Fruit fly (Drosophila melanogaster) whole organism, embryonic: ENCODE data around the gene Agpat1.
A peak's percentile ranks its signal among the peaks of the same experiment; 100 is the strongest.

Experiments
- B-H1 ChIP-seq: fragments of 200-800 bp; sonication (Bioruptor generic); IDR thresholded peaks from 3 replicates; pipeline ENCODE4 v1.3.6; 2022; ENCODE audit warnings: missing biosample characterization, missing genetic modification characterization
- CG1024 ChIP-seq: fragments of 200-800 bp; sonication (Bioruptor generic); IDR thresholded peaks from 2 replicates; pipeline ENCODE4 v1.3.6; 2022; ENCODE audit warnings: missing biosample characterization, missing genetic modification characterization
- CG10274 ChIP-seq: fragments of 200-800 bp; sonication (Bioruptor generic); optimal IDR thresholded peaks from 3 replicates; lab custom pipeline; 2017; ENCODE audit warnings: missing biosample characterization, mild to moderate bottlenecking, missing genetic modification characterization
- CG15073 ChIP-seq: fragments of 200-800 bp; sonication (Bioruptor generic); optimal IDR thresholded peaks from 2 replicates; lab custom pipeline; 2016; ENCODE audit warnings: missing biosample characterization, missing genetic modification characterization
- CG17359 ChIP-seq: fragments of 200-800 bp; sonication (Bioruptor generic); optimal IDR thresholded peaks from 3 replicates; lab custom pipeline; 2018; ENCODE audit warnings: missing biosample characterization, mild to moderate bottlenecking, missing genetic modification characterization, moderate library complexity
- CG17802 ChIP-seq: fragments of 200-800 bp; sonication (Bioruptor generic); optimal IDR thresholded peaks from 2 replicates; lab custom pipeline; 2018; ENCODE audit warnings: missing biosample characterization, mild to moderate bottlenecking, missing genetic modification characterization, moderate library complexity
- CG18599 ChIP-seq: fragments of 200-800 bp; sonication (Bioruptor generic); optimal IDR thresholded peaks from 3 replicates; lab custom pipeline; 2017; ENCODE audit warnings: missing biosample characterization, missing genetic modification characterization, mild to moderate bottlenecking, moderate library complexity, missing genetic modification reagents
- CG30020 ChIP-seq: fragments of 200-800 bp; optimal IDR thresholded peaks from 2 replicates; lab custom pipeline; 2019; ENCODE audit warnings: missing biosample characterization, mild to moderate bottlenecking, missing genetic modification characterization, moderate library complexity
- CG31441 ChIP-seq: fragments of 200-800 bp; sonication (Bioruptor generic); IDR thresholded peaks from 2 replicates; pipeline ENCODE4 v1.3.6; 2022; ENCODE audit warnings: missing biosample characterization, missing genetic modification characterization
- CG33213 ChIP-seq: fragments of 200-800 bp; sonication (Bioruptor generic); optimal IDR thresholded peaks from 3 replicates; lab custom pipeline; 2016; ENCODE audit warnings: missing biosample characterization, missing genetic modification characterization
- CG34422 ChIP-seq: fragments of 200-800 bp; sonication (Bioruptor generic); IDR thresholded peaks from 3 replicates; pipeline ENCODE4 v1.3.6; 2022; ENCODE audit warnings: missing biosample characterization, missing genetic modification characterization
- CG4328 ChIP-seq: fragments of 200-800 bp; sonication (Bioruptor generic); optimal IDR thresholded peaks from 3 replicates; lab custom pipeline; 2017; ENCODE audit warnings: missing biosample characterization, missing genetic modification reagents, missing genetic modification characterization
- CG4360 ChIP-seq: fragments of 200-800 bp; sonication (Bioruptor generic); IDR thresholded peaks from 2 replicates; pipeline ENCODE4 v1.3.6; 2022; ENCODE audit warnings: missing biosample characterization, missing genetic modification characterization
- CG5953 ChIP-seq: fragments of 200-800 bp; sonication (Bioruptor generic); IDR thresholded peaks from 2 replicates; pipeline ENCODE4 v1.3.6; 2022; ENCODE audit warnings: missing biosample characterization, missing genetic modification characterization
- CG7357 ChIP-seq: fragments of 200-800 bp; sonication (Bioruptor generic); IDR thresholded peaks from 3 replicates; pipeline ENCODE4 v1.3.6; 2022; ENCODE audit warnings: missing biosample characterization, missing genetic modification characterization
- CG9876 ChIP-seq: fragments of 200-800 bp; sonication (Bioruptor generic); optimal IDR thresholded peaks from 2 replicates; lab custom pipeline; 2016; ENCODE audit warnings: missing biosample characterization, missing genetic modification characterization
- GATAe ChIP-seq: fragments of 200-800 bp; sonication (Bioruptor generic); conservative IDR thresholded peaks from 2 replicates; pipeline ENCODE4 v1.3.6; 2022; ENCODE audit warnings: missing biosample characterization, missing genetic modification characterization
- HHEX ChIP-seq: fragments of 200-800 bp; sonication (Bioruptor generic); optimal IDR thresholded peaks from 3 replicates; lab custom pipeline; 2017; ENCODE audit warnings: missing biosample characterization, mild to moderate bottlenecking, missing genetic modification characterization, missing genetic modification reagents
- HmgZ ChIP-seq: fragments of 200-800 bp; sonication (Bioruptor generic); optimal IDR thresholded peaks from 2 replicates; lab custom pipeline; 2018; ENCODE audit warnings: missing biosample characterization, mild to moderate bottlenecking, missing genetic modification characterization
- NFAT ChIP-seq: fragments of 200-800 bp; sonication (Bioruptor generic); IDR thresholded peaks from 2 replicates; pipeline ENCODE4 v1.3.6; 2022; ENCODE audit warnings: missing biosample characterization, missing genetic modification characterization
- NfI ChIP-seq: fragments of 200-800 bp; sonication (Bioruptor generic); optimal IDR thresholded peaks from 3 replicates; lab custom pipeline; 2018; ENCODE audit warnings: missing biosample characterization, mild to moderate bottlenecking, missing genetic modification characterization, moderate library complexity
- Poxn ChIP-seq: fragments of 200-800 bp; sonication (Bioruptor generic); IDR thresholded peaks from 2 replicates; pipeline ENCODE4 v1.3.6; 2022; ENCODE audit warnings: missing biosample characterization, missing genetic modification characterization
- Sin3A ChIP-seq: fragments of >200 bp; optimal IDR thresholded peaks from 2 replicates; lab custom pipeline; 2018
- Tbp ChIP-seq: fragments of >200 bp; optimal IDR thresholded peaks from 2 replicates; lab custom pipeline; 2018; ENCODE audit warnings: missing biosample characterization, missing genetic modification characterization
- Trl ChIP-seq, 3 experiments: fragments of >200 bp in 2 of 3; fragments of 200-800 bp in 1 of 3; sonication (Bioruptor generic) in 1 of 3; optimal IDR thresholded peaks; 2 replicates in 1 of 3; 3 replicates in 2 of 3; lab custom pipeline; 2016 to 2017; ENCODE audit warnings: missing biosample characterization in 1 of 3, missing genetic modification characterization in 1 of 3
- abd-A ChIP-seq: fragments of 200-800 bp; sonication (Bioruptor generic); optimal IDR thresholded peaks from 3 replicates; lab custom pipeline; 2019; ENCODE audit warnings: missing biosample characterization, mild to moderate bottlenecking, missing genetic modification characterization, moderate library complexity
- ara ChIP-seq: fragments of 200-800 bp; sonication (Bioruptor generic); IDR thresholded peaks from 2 replicates; pipeline ENCODE4 v1.3.6; 2022; ENCODE audit warnings: missing biosample characterization, missing genetic modification characterization
- bsh ChIP-seq, 2 experiments: fragments of 200-800 bp; sonication (Bioruptor generic); optimal IDR thresholded peaks; 2 replicates each; lab custom pipeline; 2017 to 2018; ENCODE audit warnings: mild to moderate bottlenecking in 2 of 2, missing biosample characterization in 2 of 2, missing genetic modification characterization in 2 of 2, moderate library complexity in 1 of 2
- chif ChIP-seq, 2 experiments: fragments of 200-800 bp; sonication (Bioruptor generic); optimal IDR thresholded peaks; 3 replicates each; lab custom pipeline; 2016; ENCODE audit warnings: missing biosample characterization in 2 of 2, missing genetic modification characterization in 2 of 2
- eve ChIP-seq, 2 experiments: fragments of >200 bp; optimal IDR thresholded peaks; 2 replicates each; lab custom pipeline; 2017; ENCODE audit warnings: missing biosample characterization in 2 of 2, missing genetic modification characterization in 2 of 2
- ewg ChIP-seq: fragments of 200-800 bp; sonication (Bioruptor generic); optimal IDR thresholded peaks from 3 replicates; lab custom pipeline; 2017; ENCODE audit warnings: mild to moderate bottlenecking, missing biosample characterization, missing genetic modification reagents, missing genetic modification characterization
- fd102C ChIP-seq: fragments of 200-800 bp; sonication (Bioruptor generic); optimal IDR thresholded peaks from 2 replicates; lab custom pipeline; 2018; ENCODE audit warnings: missing biosample characterization, mild to moderate bottlenecking, missing genetic modification characterization, moderate library complexity
- ftz-f1 ChIP-seq: fragments of 200-800 bp; sonication (Bioruptor generic); optimal IDR thresholded peaks from 2 replicates; lab custom pipeline; 2016; ENCODE audit warnings: missing biosample characterization, missing genetic modification characterization
- gcm ChIP-seq: fragments of 200-800 bp; sonication (Bioruptor generic); optimal IDR thresholded peaks from 2 replicates; lab custom pipeline; 2019; ENCODE audit warnings: missing biosample characterization, mild to moderate bottlenecking, missing genetic modification characterization, moderate library complexity
- gro ChIP-seq: fragments of 200-800 bp; sonication (Bioruptor generic); optimal IDR thresholded peaks from 2 replicates; lab custom pipeline; 2016; ENCODE audit warnings: missing biosample characterization, missing genetic modification characterization
- jigr1 ChIP-seq: fragments of 200-800 bp; sonication (Bioruptor generic); IDR thresholded peaks from 3 replicates; pipeline ENCODE4 v1.3.6; 2022; ENCODE audit warnings: missing biosample characterization, missing genetic modification characterization
- lilli ChIP-seq: fragments of 200-800 bp; sonication (Bioruptor generic); optimal IDR thresholded peaks from 3 replicates; lab custom pipeline; 2016; ENCODE audit warnings: missing biosample characterization, missing genetic modification characterization
- nerfin-1 ChIP-seq: fragments of 200-800 bp; sonication (Bioruptor generic); optimal IDR thresholded peaks from 3 replicates; lab custom pipeline; 2019; ENCODE audit warnings: missing biosample characterization, mild to moderate bottlenecking, missing genetic modification characterization, moderate library complexity
- pb ChIP-seq: fragments of 200-800 bp; sonication (Bioruptor generic); optimal IDR thresholded peaks from 3 replicates; lab custom pipeline; 2016; ENCODE audit warnings: missing biosample characterization, missing genetic modification characterization
- phol ChIP-seq: fragments of 200-800 bp; sonication (Bioruptor generic); optimal IDR thresholded peaks from 3 replicates; lab custom pipeline; 2018; ENCODE audit warnings: missing biosample characterization, mild to moderate bottlenecking, missing genetic modification characterization, moderate library complexity
- run ChIP-seq: fragments of 200-800 bp; sonication (Bioruptor generic); optimal IDR thresholded peaks from 3 replicates; lab custom pipeline; 2018; ENCODE audit warnings: missing biosample characterization, mild to moderate bottlenecking, missing genetic modification characterization
- scrt ChIP-seq: fragments of 200-800 bp; sonication (Bioruptor generic); optimal IDR thresholded peaks from 2 replicates; lab custom pipeline; 2018; ENCODE audit warnings: missing biosample characterization, mild to moderate bottlenecking, missing genetic modification characterization, moderate library complexity
- sd ChIP-seq: fragments of 200-800 bp; sonication (Bioruptor generic); optimal IDR thresholded peaks from 3 replicates; lab custom pipeline; 2018; ENCODE audit warnings: missing biosample characterization, mild to moderate bottlenecking, missing genetic modification characterization, moderate library complexity
- sob ChIP-seq: fragments of 200-800 bp; sonication (Bioruptor generic); IDR thresholded peaks from 2 replicates; pipeline ENCODE4 v1.3.6; 2022; ENCODE audit warnings: missing biosample characterization, missing genetic modification characterization
- trem ChIP-seq: fragments of 200-800 bp; optimal IDR thresholded peaks from 3 replicates; lab custom pipeline; 2019; ENCODE audit warnings: missing biosample characterization, mild to moderate bottlenecking, missing genetic modification characterization, moderate library complexity
- twi ChIP-seq: fragments of 200-800 bp; optimal IDR thresholded peaks from 2 replicates; lab custom pipeline; 2019; ENCODE audit warnings: missing biosample characterization, mild to moderate bottlenecking, missing genetic modification characterization, moderate library complexity
- yki ChIP-seq: fragments of >200 bp; optimal IDR thresholded peaks from 3 replicates; lab custom pipeline; 2018

Agpat1 gene

dm6 chrX:12735478-12736428 is 29.3 kb upstream of the Agpat1 start (continued):
- peak; percentile 67 to 89 for TF ChIP-seq bsh (GFP tag; optimal IDR thresholded peaks at IDR 0.05; lab: Kevin White, UChicago)
- 0 out of 2 replicates have a peak, but pooled peaks have one; percentile 36 for TF ChIP-seq GATAe (GFP tag; lab: Robert Waterston, UW)
- peak; percentile 4 to 51 for TF ChIP-seq Trl (optimal IDR thresholded peaks at IDR 0.05; lab: Kevin White, UChicago)
- TF ChIP-seq Trl (GFP tag; optimal IDR thresholded peaks at IDR 0.05; lab: Kevin White, UChicago): peak; percentile 86
- TF ChIP-seq sd: peak; percentile 64
- TF ChIP-seq nerfin-1: peak; percentile 87
- TF ChIP-seq CG34422: peak; percentile 81
- TF ChIP-seq, all 482 proteins: peak for 411

- TF ChIP-seq Poxn (GFP tag; lab: Robert Waterston, UW): no peak
- no peak for TF ChIP-seq CG5953
- no peak for TF ChIP-seq CG1024
- TF ChIP-seq lilli (GFP tag; lab: Kevin White, UChicago): no peak
- TF ChIP-seq CG30020 (tag; lab: Kevin White, UChicago): no peak
- peak; percentile 77 for TF ChIP-seq CG4360
- TF ChIP-seq scrt (GFP tag; lab: Kevin White, UChicago): no peak
- TF ChIP-seq CG31441 (GFP tag; lab: Robert Waterston, UW): no peak
- TF ChIP-seq CG17359 (tag; lab: Kevin White, UChicago): no peak
- no peak for TF ChIP-seq gcm (GFP tag; lab: Kevin White, UChicago)
- no peak for TF ChIP-seq HmgZ (tag; lab: Kevin White, UChicago)
- no peak for TF ChIP-seq jigr1 (GFP tag; lab: Robert Waterston, UW)
- TF ChIP-seq trem (tag; lab: Kevin White, UChicago): no peak
- no peak for TF ChIP-seq sob (GFP tag; lab: Robert Waterston, UW)
- TF ChIP-seq CG7357 (GFP tag; lab: Robert Waterston, UW): no peak
- TF ChIP-seq fd102C (GFP tag; lab: Kevin White, UChicago): no peak
- no peak for TF ChIP-seq CG18599 (GFP tag; lab: Kevin White, UChicago)
- no peak for TF ChIP-seq run
- no peak for TF ChIP-seq CG4328 (GFP tag; lab: Kevin White, UChicago)
- TF ChIP-seq CG9876 (GFP tag; lab: Kevin White, UChicago): no peak
- TF ChIP-seq abd-A (tag; lab: Kevin White, UChicago): peak; percentile 98
- no peak for TF ChIP-seq twi (tag; lab: Kevin White, UChicago)
- no peak for TF ChIP-seq ewg (GFP tag; lab: Kevin White, UChicago)
- TF ChIP-seq NfI: no peak
- TF ChIP-seq yki (lab: Kevin White, UChicago): no peak
- no peak for TF ChIP-seq eve (GFP tag; optimal IDR thresholded peaks at IDR 0.05; lab: Kevin White, UChicago)
- TF ChIP-seq gro: no peak
- no peak for TF ChIP-seq HHEX (GFP tag; lab: Kevin White, UChicago)
- TF ChIP-seq CG17802 (tag; lab: Kevin White, UChicago): no peak
- TF ChIP-seq B-H1: no peak
- TF ChIP-seq pb (GFP tag; lab: Kevin White, UChicago): no peak
- no peak for TF ChIP-seq chif (GFP tag; optimal IDR thresholded peaks at IDR 0.05; lab: Kevin White, UChicago)
- no peak for TF ChIP-seq CG10274 (GFP tag; lab: Kevin White, UChicago)
- TF ChIP-seq NFAT (GFP tag; lab: Robert Waterston, UW): no peak
- TF ChIP-seq Tbp (GFP tag; lab: Kevin White, UChicago): no peak
- TF ChIP-seq CG33213 (GFP tag; lab: Kevin White, UChicago): no peak
- peak; percentile 26 for TF ChIP-seq ftz-f1 (GFP tag; lab: Kevin White, UChicago)
- TF ChIP-seq CG15073 (GFP tag; lab: Kevin White, UChicago): no peak
- TF ChIP-seq phol: no peak
- TF ChIP-seq ara (GFP tag; lab: Robert Waterston, UW): 0 out of 2 replicates have a peak, but pooled peaks have one; percentile 19
- no peak for TF ChIP-seq Sin3A (lab: Kevin White, UChicago)
Observed at dm6 chrX:12737057-12737734, 27.9 kb upstream of the Agpat1 start.
